Worm (Caenorhabditis elegans): ENCODE data around the gene B0244.5.

Gene B0244.5

DNA sequence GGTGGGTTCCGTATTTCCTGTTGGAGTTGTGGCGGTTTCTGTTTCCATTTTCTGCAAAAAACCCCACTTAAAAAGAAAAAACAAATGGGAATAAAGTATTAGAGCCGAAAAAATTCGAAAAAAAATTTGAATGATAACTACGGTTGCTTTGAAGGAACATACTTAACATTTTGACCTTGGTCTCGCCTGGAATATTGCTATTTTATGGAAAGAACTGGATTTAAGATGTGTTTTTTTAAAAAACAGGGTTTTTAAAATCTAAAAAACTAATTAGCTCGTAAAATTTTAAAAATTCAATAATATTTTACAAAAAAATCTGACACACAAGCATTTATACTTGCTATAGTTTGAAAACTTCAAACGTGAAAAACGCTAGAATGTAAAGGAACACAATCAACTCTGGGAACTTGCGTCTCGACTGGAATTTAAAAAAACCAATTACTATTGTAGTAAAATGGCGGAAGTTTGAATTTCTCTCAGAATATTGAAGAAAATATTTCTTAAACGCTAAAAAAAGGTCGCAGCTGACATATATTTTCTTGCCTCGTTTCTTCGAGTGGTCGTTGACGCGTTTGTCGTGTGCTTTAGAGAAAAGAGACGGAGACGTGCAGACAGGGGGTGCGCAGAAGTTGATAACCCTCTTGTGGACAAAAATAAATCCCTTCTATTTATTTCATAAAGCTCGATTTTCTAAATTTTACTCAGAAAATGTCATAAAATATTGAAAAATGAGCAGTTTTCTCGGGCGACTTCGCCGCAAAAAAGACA lies 46.5 kb upstream of the B0244.5 start, which contains the start of the genes lgg-3 and rgs-5 (continued):
- TF ChIP-seq T07F8.4 (tag; optimal IDR thresholded peaks at IDR 0.05) = no peak
- no peak for TF ChIP-seq egrh-3 (GFP tag; IDR thresholded peaks at IDR 0.05)
- peak; percentile 65 for TF ChIP-seq attf-5 (GFP tag; optimal IDR thresholded peaks at IDR 0.05)
- TF ChIP-seq nhr-120 (GFP tag; IDR thresholded peaks at IDR 0.05) = no peak
- TF ChIP-seq let-526 (GFP tag; IDR thresholded peaks at IDR 0.05) = no peak
- TF ChIP-seq unc-130 (GFP tag; optimal IDR thresholded peaks at IDR 0.05) = peak; percentile 37
- TF ChIP-seq dpl-1 (GFP tag; optimal IDR thresholded peaks at IDR 0.05) = peak; percentile 14
- TF ChIP-seq dpff-1 (tag; optimal IDR thresholded peaks at IDR 0.05) = no peak
- no peak for TF ChIP-seq F10E7.11 (tag; optimal IDR thresholded peaks at IDR 0.05)
- TF ChIP-seq xnd-1 (tag; optimal IDR thresholded peaks at IDR 0.05) = peak; percentile 91
- peak; percentile 64 for TF ChIP-seq him-1 (tag; optimal IDR thresholded peaks at IDR 0.05)
- no peak for TF ChIP-seq ets-4 (GFP tag; optimal IDR thresholded peaks at IDR 0.05)
- no peak for TF ChIP-seq akir-1 (GFP tag; optimal IDR thresholded peaks at IDR 0.05)
- peak; percentile 89 for TF ChIP-seq lin-54 (GFP tag; optimal IDR thresholded peaks at IDR 0.05)
- peak; percentile 72 for TF ChIP-seq madf-8 (GFP tag; conservative IDR thresholded peaks at IDR 0.05)
- TF ChIP-seq hmg-1.2 (GFP tag; IDR thresholded peaks at IDR 0.05) = peak; percentile 13; the same call in 1 of the 2 replicates
- TF ChIP-seq Y67H2A.10 (GFP tag; conservative IDR thresholded peaks at IDR 0.05) = no peak
- TF ChIP-seq lin-35 (GFP tag; optimal IDR thresholded peaks at IDR 0.05) = peak in 1 of 3 experiments; percentile 30
- no peak for TF ChIP-seq lsy-27 (tag; optimal IDR thresholded peaks at IDR 0.05; ENCODE audit: borderline replicate concordance, insufficient read depth)
- no peak for TF ChIP-seq lir-1 (GFP tag; conservative IDR thresholded peaks at IDR 0.05)
- peak; percentile 44 for TF ChIP-seq tlf-1 (GFP tag; optimal IDR thresholded peaks at IDR 0.05)
- TF ChIP-seq dox-1 (GFP tag; IDR thresholded peaks at IDR 0.05) = no peak; the same call in 1 of the 2 replicates
- peak; percentile 61 for TF ChIP-seq ceh-91 (GFP tag; IDR thresholded peaks at IDR 0.05)
- TF ChIP-seq athp-1 (tag; optimal IDR thresholded peaks at IDR 0.05) = peak; percentile 13
- TF ChIP-seq cebp-1 (GFP tag; IDR thresholded peaks at IDR 0.05) = 0 out of 2 replicates have a peak, but pooled peaks have one; percentile 11
- TF ChIP-seq cebp-1 (tag; optimal IDR thresholded peaks at IDR 0.05) = peak; percentile 15
- peak; percentile 72 for TF ChIP-seq ztf-18 (tag; optimal IDR thresholded peaks at IDR 0.05)
- no peak for TF ChIP-seq attf-6 (GFP tag; IDR thresholded peaks at IDR 0.05)
- TF ChIP-seq F39B2.1 (GFP tag; IDR thresholded peaks at IDR 0.05) = no peak

DNA sequence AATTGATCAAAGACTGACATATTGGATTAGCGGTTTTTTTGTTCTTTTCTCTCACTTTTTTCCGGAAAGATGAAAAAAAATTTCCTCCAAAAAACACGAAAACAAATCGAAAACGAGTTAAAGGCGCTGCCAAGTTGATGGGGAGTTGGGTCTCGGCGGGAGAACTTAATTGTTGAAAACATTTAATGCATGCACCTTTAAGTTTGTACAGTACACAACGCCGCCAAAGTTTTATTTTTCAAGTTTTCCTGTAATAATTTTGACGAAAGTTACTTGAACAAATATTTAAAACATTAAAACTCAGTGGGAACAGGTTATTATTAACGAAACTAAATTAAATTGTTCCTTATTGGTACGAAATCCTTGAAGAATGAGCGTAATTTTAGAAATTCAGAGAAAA lies 43.2 kb upstream of the B0244.5 start:
- TF ChIP-seq nfya-2 (GFP tag; IDR thresholded peaks at IDR 0.05) (no peak), chd-7 (tag; optimal IDR thresholded peaks at IDR 0.05) (no peak), unc-130 (GFP tag; optimal IDR thresholded peaks at IDR 0.05) (no peak), xnd-1 (tag; optimal IDR thresholded peaks at IDR 0.05) (peak; percentile 21), madf-8 (GFP tag; conservative IDR thresholded peaks at IDR 0.05) (peak; percentile 49), lin-35 (GFP tag; optimal IDR thresholded peaks at IDR 0.05) (no peak), D2030.7 (GFP tag; IDR thresholded peaks at IDR 0.05) (peak; percentile 41; the same call in 1 of the 2 replicates), F33H1.4 (GFP tag; IDR thresholded peaks at IDR 0.05) (peak; percentile 79), zim-3 (tag; optimal IDR thresholded peaks at IDR 0.05) (no peak), fkh-3 (tag; optimal IDR thresholded peaks at IDR 0.05) (no peak), Y67H2A.10 (GFP tag; conservative IDR thresholded peaks at IDR 0.05) (no peak), ceh-91 (GFP tag; IDR thresholded peaks at IDR 0.05) (peak; percentile 41; the same call in 1 of the 2 replicates), efl-1 (GFP tag; optimal IDR thresholded peaks at IDR 0.05) (peak; percentile 83), ama-1 (optimal IDR thresholded peaks at IDR 0.05) (no peak), ama-1 (GFP tag; optimal IDR thresholded peaks at IDR 0.05) (no peak), snpc-1.3 (tag; optimal IDR thresholded peaks at IDR 0.05; ENCODE audit: insufficient read depth) (no peak), madf-6 (GFP tag; IDR thresholded peaks at IDR 0.05) (peak; percentile 78), attf-6 (GFP tag; IDR thresholded peaks at IDR 0.05) (no peak), lsl-1 (GFP tag; optimal IDR thresholded peaks at IDR 0.05) (peak; percentile 80), F22D6.2 (tag; optimal IDR thresholded peaks at IDR 0.05) (no peak), lsy-27 (tag; optimal IDR thresholded peaks at IDR 0.05; ENCODE audit: borderline replicate concordance, insufficient read depth) (no peak)

All from whole organism, young adult.